Worm (Caenorhabditis elegans) whole organism, mixed stage, embryonic: ENCODE results near the gene trap-4.

ENCODE experiments used
- M03D4.4 ChIP-seq: sonication (generic microtip); optimal IDR thresholded peaks from 2 replicates; lab custom pipeline; 2017; ENCODE audit warnings: mild to moderate bottlenecking, missing genetic modification characterization, missing compliant biosample characterization
- bed-3 ChIP-seq: fragments of 200-800 bp; sonication (Bioruptor generic); optimal IDR thresholded peaks from 3 replicates; lab custom pipeline; 2018; ENCODE audit warnings: mild to moderate bottlenecking, missing genetic modification characterization, moderate library complexity, missing compliant biosample characterization
- blmp-1 ChIP-seq: fragments of 150-350 bp; optimal IDR thresholded peaks from 2 replicates; lab custom pipeline; 2014; ENCODE audit warnings: missing biosample characterization, missing genetic modification characterization
- ceh-39 ChIP-seq: fragments of 150-350 bp; optimal IDR thresholded peaks from 2 replicates; lab custom pipeline; 2014; ENCODE audit warnings: missing biosample characterization, missing genetic modification characterization
- ceh-43 ChIP-seq: fragments of 200-800 bp; sonication (Bioruptor generic); optimal IDR thresholded peaks from 2 replicates; lab custom pipeline; 2018; ENCODE audit warnings: mild to moderate bottlenecking, missing genetic modification characterization, moderate library complexity, missing compliant biosample characterization
- ceh-83 ChIP-seq: fragments of 200-800 bp; sonication (Bioruptor generic); optimal IDR thresholded peaks from 2 replicates; lab custom pipeline; 2018; ENCODE audit warnings: mild to moderate bottlenecking, missing genetic modification characterization, missing compliant biosample characterization
- ces-1 ChIP-seq: fragments of 150-350 bp; optimal IDR thresholded peaks from 2 replicates; lab custom pipeline; 2014; ENCODE audit warnings: missing biosample characterization, missing genetic modification reagents, missing genetic modification characterization
- cnd-1 ChIP-seq: fragments of 200-800 bp; sonication (Bioruptor generic); optimal IDR thresholded peaks from 2 replicates; lab custom pipeline; 2018; ENCODE audit warnings: mild to moderate bottlenecking, missing genetic modification characterization, missing compliant biosample characterization
- drap-1 ChIP-seq: fragments of 200-800 bp; sonication (Bioruptor generic); optimal IDR thresholded peaks from 3 replicates; lab custom pipeline; 2018; ENCODE audit warnings: mild to moderate bottlenecking, missing genetic modification characterization, missing compliant biosample characterization
- elt-1 ChIP-seq: sonication (generic microtip); optimal IDR thresholded peaks from 2 replicates; lab custom pipeline; 2017; ENCODE audit warnings: missing genetic modification characterization, mild to moderate bottlenecking, missing compliant biosample characterization, antibody characterized with exemption, moderate library complexity, borderline replicate concordance; ENCODE audit not compliant: insufficient read depth
- elt-3 ChIP-seq: fragments of 150-350 bp; optimal IDR thresholded peaks from 2 replicates; lab custom pipeline; 2014; ENCODE audit warnings: missing biosample characterization, missing genetic modification characterization
- ham-2 ChIP-seq: fragments of 200-800 bp; sonication (Bioruptor generic); optimal IDR thresholded peaks from 2 replicates; lab custom pipeline; 2018; ENCODE audit warnings: mild to moderate bottlenecking, missing genetic modification characterization, missing compliant biosample characterization
- lin-13 ChIP-seq: fragments of 150-350 bp; optimal IDR thresholded peaks from 2 replicates; lab custom pipeline; 2014; ENCODE audit warnings: missing biosample characterization, missing genetic modification characterization
- lsy-2 ChIP-seq: fragments of 150-350 bp; optimal IDR thresholded peaks from 2 replicates; lab custom pipeline; 2014; ENCODE audit warnings: missing biosample characterization, missing genetic modification characterization
- mab-5 ChIP-seq: fragments of 150-350 bp; optimal IDR thresholded peaks from 2 replicates; lab custom pipeline; 2014; ENCODE audit warnings: missing biosample characterization, missing genetic modification characterization
- mep-1 ChIP-seq: fragments of 150-350 bp; optimal IDR thresholded peaks from 2 replicates; lab custom pipeline; 2017; ENCODE audit warnings: missing biosample characterization, missing genetic modification reagents, missing genetic modification characterization, inconsistent platforms
- mls-2 ChIP-seq: sonication (generic microtip); optimal IDR thresholded peaks from 2 replicates; lab custom pipeline; 2016; ENCODE audit warnings: mild to moderate bottlenecking, missing genetic modification characterization, moderate library complexity, missing compliant biosample characterization
- nhr-12 ChIP-seq: fragments of 150-350 bp; optimal IDR thresholded peaks from 2 replicates; lab custom pipeline; 2014; ENCODE audit warnings: missing biosample characterization, missing genetic modification characterization
- nhr-2 ChIP-seq: fragments of 150-350 bp; optimal IDR thresholded peaks from 2 replicates; lab custom pipeline; 2014; ENCODE audit warnings: missing biosample characterization, missing genetic modification characterization
- nhr-237 ChIP-seq: fragments of 150-350 bp; optimal IDR thresholded peaks from 2 replicates; lab custom pipeline; 2014; ENCODE audit warnings: missing biosample characterization, missing genetic modification characterization
- nhr-28 ChIP-seq: fragments of 150-350 bp; optimal IDR thresholded peaks from 2 replicates; lab custom pipeline; 2014; ENCODE audit warnings: missing biosample characterization, missing genetic modification characterization
- nhr-76 ChIP-seq: sonication (generic microtip); optimal IDR thresholded peaks from 2 replicates; lab custom pipeline; 2017; ENCODE audit warnings: missing biosample characterization, missing genetic modification characterization
- pha-4 ChIP-seq: fragments of 150-350 bp; optimal IDR thresholded peaks from 2 replicates; lab custom pipeline; 2018; ENCODE audit warnings: missing biosample characterization, missing genetic modification reagents, missing genetic modification characterization
- sem-2 ChIP-seq: fragments of 200-800 bp; sonication (Bioruptor generic); optimal IDR thresholded peaks from 2 replicates; lab custom pipeline; 2018; ENCODE audit warnings: mild to moderate bottlenecking, missing genetic modification characterization, missing compliant biosample characterization
- snpc-4 ChIP-seq: fragments of 150-350 bp; optimal IDR thresholded peaks from 2 replicates; lab custom pipeline; 2014; ENCODE audit warnings: missing biosample characterization, missing genetic modification characterization
- sptf-1 ChIP-seq: sonication (generic microtip); optimal IDR thresholded peaks from 2 replicates; lab custom pipeline; 2017; ENCODE audit warnings: mild to moderate bottlenecking, missing genetic modification characterization, moderate library complexity, missing compliant biosample characterization
- tbx-8 ChIP-seq: fragments of 200-800 bp; sonication (Bioruptor generic); optimal IDR thresholded peaks from 2 replicates; lab custom pipeline; 2018; ENCODE audit warnings: mild to moderate bottlenecking, missing genetic modification characterization, moderate library complexity, missing compliant biosample characterization
- unc-120 ChIP-seq: sonication (generic microtip); optimal IDR thresholded peaks from 2 replicates; lab custom pipeline; 2017; ENCODE audit warnings: missing genetic modification characterization, missing compliant biosample characterization; ENCODE audit not compliant: poor library complexity, severe bottlenecking
- unc-39 ChIP-seq: fragments of 150-350 bp; optimal IDR thresholded peaks from 2 replicates; lab custom pipeline; 2014; ENCODE audit warnings: missing biosample characterization, missing genetic modification characterization
- unc-62 ChIP-seq: fragments of 150-350 bp; optimal IDR thresholded peaks from 2 replicates; lab custom pipeline; 2014; ENCODE audit warnings: missing biosample characterization, missing genetic modification reagents, missing genetic modification characterization
- ztf-11 ChIP-seq: fragments of 150-350 bp; optimal IDR thresholded peaks from 2 replicates; lab custom pipeline; 2014; ENCODE audit warnings: missing biosample characterization, missing genetic modification characterization

Gene trap-4

ce11 chrIII:11907177-11907576, 13.4 kb upstream of the trap-4 start, which contains the start of gene sdz-33:
TSS of gene sdz-33 (plus strand) at chrIII:11907477.
- TF ChIP-seq nhr-28 (no peak), ceh-83 (no peak), elt-3 (tag; lab: Kevin White, UChicago) (no peak), bed-3 (no peak), nhr-12 (tag; lab: Kevin White, UChicago) (no peak), mep-1 (no peak), nhr-2 (tag; lab: Kevin White, UChicago) (no peak), nhr-76 (tag; lab: Kevin White, UChicago) (no peak), unc-120 (no peak), lsy-2 (tag; lab: Kevin White, UChicago) (no peak), cnd-1 (tag; lab: Kevin White, UChicago) (no peak), ham-2 (GFP tag; lab: Kevin White, UChicago) (no peak), ceh-39 (tag; lab: Kevin White, UChicago) (no peak), ceh-43 (GFP tag; lab: Kevin White, UChicago) (no peak), drap-1 (no peak), elt-1 (tag; lab: Kevin White, UChicago) (no peak), sem-2 (no peak), ztf-11 (tag; lab: Kevin White, UChicago) (no peak), sptf-1 (tag; lab: Kevin White, UChicago) (no peak)
- TF ChIP-seq, all 35 proteins: peak for 0

ce11 chrIII:11908660-11909059, 11.9 kb upstream of the trap-4 start, which contains the start of gene fbxb-24:
TSS of gene fbxb-24 (plus strand) at chrIII:11908960.
- TF ChIP-seq ztf-11 (tag; lab: Kevin White, UChicago) (no peak), ces-1 (GFP tag; lab: Kevin White, UChicago) (no peak), nhr-12 (tag; lab: Kevin White, UChicago) (no peak), blmp-1 (no peak), bed-3 (no peak), lin-13 (tag; lab: Kevin White, UChicago) (no peak), drap-1 (no peak), ceh-39 (tag; lab: Kevin White, UChicago) (no peak), nhr-28 (no peak), M03D4.4 (tag; lab: Kevin White, UChicago) (no peak), mab-5 (tag; lab: Kevin White, UChicago) (no peak), ceh-43 (GFP tag; lab: Kevin White, UChicago) (no peak), nhr-76 (tag; lab: Kevin White, UChicago) (no peak), elt-3 (tag; lab: Kevin White, UChicago) (no peak), tbx-8 (GFP tag; lab: Kevin White, UChicago) (no peak), pha-4 (tag; lab: Kevin White, UChicago) (no peak), unc-39 (tag; lab: Kevin White, UChicago) (no peak), elt-1 (tag; lab: Kevin White, UChicago) (no peak)

ce11 chrIII:11909778-11910177, 10.8 kb upstream of the trap-4 start, which contains the start of gene faah-4:
TSS of gene faah-4 (minus strand) at chrIII:11909878.
- TF ChIP-seq lin-13 (tag; lab: Kevin White, UChicago): no peak
- TF ChIP-seq nhr-76 (tag; lab: Kevin White, UChicago): no peak
- no peak for TF ChIP-seq ztf-11 (tag; lab: Kevin White, UChicago)
- TF ChIP-seq elt-1 (tag; lab: Kevin White, UChicago): no peak
- no peak for TF ChIP-seq mls-2 (tag; lab: Kevin White, UChicago)
- no peak for TF ChIP-seq ceh-83
- no peak for TF ChIP-seq elt-3 (tag; lab: Kevin White, UChicago)
- TF ChIP-seq unc-62 (GFP tag; lab: Kevin White, UChicago): no peak
- TF ChIP-seq pha-4 (tag; lab: Kevin White, UChicago): no peak
- TF ChIP-seq drap-1: no peak

- TF ChIP-seq nhr-237 (tag; lab: Kevin White, UChicago): no peak
- TF ChIP-seq, all 35 proteins: peak for 0
Measured at ce11 chrIII:11914220-11914619, 6.3 kb upstream of the trap-4 start, which contains the start of gene Y56A3A.16. TSS of gene Y56A3A.16 (minus strand) at chrIII:11914320.

- TF ChIP-seq blmp-1 (no peak), mep-1 (no peak), sptf-1 (tag; lab: Kevin White, UChicago) (no peak), mls-2 (tag; lab: Kevin White, UChicago) (no peak), elt-3 (tag; lab: Kevin White, UChicago) (no peak), unc-120 (no peak), ces-1 (GFP tag; lab: Kevin White, UChicago) (peak; percentile 42), ceh-83 (no peak), nhr-28 (no peak), M03D4.4 (tag; lab: Kevin White, UChicago) (peak; percentile 39), snpc-4 (tag; lab: Kevin White, UChicago) (no peak)
Measured at ce11 chrIII:11915666-11916065, 4.9 kb upstream of the trap-4 start, which contains the start of the genes ndab-1 and npp-16. TSS of gene ndab-1 (minus strand) at chrIII:11915712. TSS of gene npp-16 (plus strand) at chrIII:11915928.
